Worm (Caenorhabditis elegans) whole organism, L2 larva: ENCODE data around the gene metl-18.

Source experiments
- C34F6.9 ChIP-seq: fragments of 150-350 bp; optimal IDR thresholded peaks from 2 replicates; lab custom pipeline; 2014; ENCODE audit warnings: missing biosample characterization, missing genetic modification characterization
- F13H6.1 ChIP-seq: sonication (generic microtip); optimal IDR thresholded peaks from 2 replicates; lab custom pipeline; 2016; ENCODE audit warnings: missing genetic modification characterization, missing compliant biosample characterization
- R02D3.7 ChIP-seq: fragments of 150-350 bp; optimal IDR thresholded peaks from 2 replicates; lab custom pipeline; 2014; ENCODE audit warnings: missing biosample characterization, missing genetic modification characterization
- Y55F3AM.14 ChIP-seq: fragments of 200-800 bp; sonication (Bioruptor generic); optimal IDR thresholded peaks from 2 replicates; lab custom pipeline; 2018; ENCODE audit warnings: mild to moderate bottlenecking, missing genetic modification characterization, missing compliant biosample characterization
- ZK546.5 ChIP-seq: sonication (generic microtip); optimal IDR thresholded peaks from 2 replicates; lab custom pipeline; 2017; ENCODE audit warnings: missing biosample characterization, missing genetic modification characterization
- alr-1 ChIP-seq: fragments of 150-350 bp; optimal IDR thresholded peaks from 2 replicates; lab custom pipeline; 2014; ENCODE audit warnings: missing biosample characterization, missing genetic modification characterization
- aly-2 ChIP-seq: fragments of 150-350 bp; optimal IDR thresholded peaks from 2 replicates; lab custom pipeline; 2014; ENCODE audit warnings: missing biosample characterization, missing genetic modification characterization
- ama-1 ChIP-seq: fragments of 150-350 bp; optimal IDR thresholded peaks from 2 replicates; lab custom pipeline; 2018; ENCODE audit warnings: inconsistent platforms
- blmp-1 ChIP-seq: sonication (generic microtip); optimal IDR thresholded peaks from 2 replicates; lab custom pipeline; 2017; ENCODE audit warnings: missing genetic modification characterization, mild to moderate bottlenecking, missing compliant biosample characterization, antibody characterized with exemption, moderate library complexity; ENCODE audit not compliant: insufficient read depth
- ceh-16 ChIP-seq: fragments of 150-350 bp; optimal IDR thresholded peaks from 2 replicates; lab custom pipeline; 2014; ENCODE audit warnings: missing biosample characterization, missing genetic modification characterization
- ceh-82 ChIP-seq: fragments of 150-350 bp; optimal IDR thresholded peaks from 2 replicates; lab custom pipeline; 2014; ENCODE audit warnings: missing biosample characterization, missing genetic modification characterization
- crh-2 ChIP-seq: sonication (generic microtip); optimal IDR thresholded peaks from 2 replicates; lab custom pipeline; 2017; ENCODE audit warnings: missing biosample characterization, missing genetic modification characterization
- dmd-4 ChIP-seq: sonication (generic microtip); optimal IDR thresholded peaks from 2 replicates; lab custom pipeline; 2017; ENCODE audit warnings: missing biosample characterization, missing genetic modification characterization
- egl-27 ChIP-seq: sonication (generic microtip); optimal IDR thresholded peaks from 3 replicates; lab custom pipeline; 2017; ENCODE audit warnings: missing biosample characterization, missing genetic modification reagents, missing genetic modification characterization
- elt-1 ChIP-seq: fragments of 150-350 bp; optimal IDR thresholded peaks from 2 replicates; lab custom pipeline; 2014; ENCODE audit warnings: missing biosample characterization, missing genetic modification characterization
- elt-3 ChIP-seq: sonication (generic microtip); optimal IDR thresholded peaks from 2 replicates; lab custom pipeline; 2017; ENCODE audit warnings: missing biosample characterization, missing genetic modification characterization
- fos-1 ChIP-seq: fragments of 150-350 bp; optimal IDR thresholded peaks from 2 replicates; lab custom pipeline; 2014; ENCODE audit warnings: missing biosample characterization, missing genetic modification characterization
- gmeb-1 ChIP-seq: fragments of 150-350 bp; optimal IDR thresholded peaks from 2 replicates; lab custom pipeline; 2014; ENCODE audit warnings: missing biosample characterization, missing genetic modification characterization
- lin-11 ChIP-seq: fragments of 150-350 bp; sonication (generic microtip); optimal IDR thresholded peaks from 2 replicates; lab custom pipeline; 2014; ENCODE audit warnings: missing biosample characterization, missing genetic modification characterization, inconsistent platforms, mixed read lengths
- lin-13 ChIP-seq: fragments of 150-350 bp; optimal IDR thresholded peaks from 2 replicates; lab custom pipeline; 2014; ENCODE audit warnings: missing biosample characterization, missing genetic modification reagents, missing genetic modification characterization
- lin-39 ChIP-seq: fragments of 150-350 bp; optimal IDR thresholded peaks from 2 replicates; lab custom pipeline; 2014; ENCODE audit warnings: missing biosample characterization, missing genetic modification reagents, missing genetic modification characterization
- lsy-2 ChIP-seq, 2 experiments: fragments of 150-350 bp in 1 of 2; sonication (generic microtip) in 1 of 2; optimal IDR thresholded peaks; 2 replicates each; lab custom pipeline; 2014 to 2017; ENCODE audit warnings: missing biosample characterization in 2 of 2, missing genetic modification characterization in 2 of 2
- mab-5 ChIP-seq: fragments of 150-350 bp; optimal IDR thresholded peaks from 2 replicates; lab custom pipeline; 2014; ENCODE audit warnings: missing biosample characterization, missing genetic modification characterization
- mbf-1 ChIP-seq: sonication (generic microtip); optimal IDR thresholded peaks from 2 replicates; lab custom pipeline; 2017; ENCODE audit warnings: missing biosample characterization, missing genetic modification characterization
- mdl-1 ChIP-seq, 2 experiments: fragments of 150-350 bp in 1 of 2; sonication (generic microtip) in 1 of 2; optimal IDR thresholded peaks; 2 replicates each; lab custom pipeline; 2017; ENCODE audit warnings: missing biosample characterization in 2 of 2, missing genetic modification characterization in 2 of 2
- nhr-10 ChIP-seq: sonication (generic microtip); optimal IDR thresholded peaks from 2 replicates; lab custom pipeline; 2017; ENCODE audit warnings: missing biosample characterization, missing genetic modification characterization
- nhr-11 ChIP-seq: fragments of 150-350 bp; optimal IDR thresholded peaks from 2 replicates; lab custom pipeline; 2014; ENCODE audit warnings: missing biosample characterization, missing genetic modification characterization
- nhr-12 ChIP-seq: fragments of 150-350 bp; optimal IDR thresholded peaks from 2 replicates; lab custom pipeline; 2014; ENCODE audit warnings: missing biosample characterization, missing genetic modification characterization
- nhr-129 ChIP-seq: fragments of 150-350 bp; optimal IDR thresholded peaks from 2 replicates; lab custom pipeline; 2014; ENCODE audit warnings: missing biosample characterization, missing genetic modification characterization
- nhr-21 ChIP-seq: fragments of 150-350 bp; optimal IDR thresholded peaks from 2 replicates; lab custom pipeline; 2014; ENCODE audit warnings: missing biosample characterization, missing genetic modification characterization
- nhr-23 ChIP-seq: fragments of 150-350 bp; optimal IDR thresholded peaks from 2 replicates; lab custom pipeline; 2014; ENCODE audit warnings: missing biosample characterization, missing genetic modification reagents, missing genetic modification characterization
- nhr-237 ChIP-seq: fragments of 150-350 bp; optimal IDR thresholded peaks from 2 replicates; lab custom pipeline; 2014; ENCODE audit warnings: missing biosample characterization, missing genetic modification characterization
- nhr-25 ChIP-seq: fragments of 150-350 bp; sonication (generic microtip); optimal IDR thresholded peaks from 3 replicates; lab custom pipeline; 2014; ENCODE audit warnings: missing biosample characterization, missing genetic modification characterization
- nhr-6 ChIP-seq: fragments of 150-350 bp; optimal IDR thresholded peaks from 2 replicates; lab custom pipeline; 2014; ENCODE audit warnings: missing biosample characterization, missing genetic modification characterization
- nhr-77 ChIP-seq: fragments of 150-350 bp; optimal IDR thresholded peaks from 2 replicates; lab custom pipeline; 2014; ENCODE audit warnings: missing biosample characterization, missing genetic modification characterization
- peb-1 ChIP-seq: fragments of 150-350 bp; optimal IDR thresholded peaks from 2 replicates; lab custom pipeline; 2014; ENCODE audit warnings: missing biosample characterization, missing genetic modification characterization
- sem-4 ChIP-seq: fragments of 150-350 bp; optimal IDR thresholded peaks from 2 replicates; lab custom pipeline; 2014; ENCODE audit warnings: missing biosample characterization, missing genetic modification reagents, missing genetic modification characterization
- skn-1 ChIP-seq: sonication (generic microtip); optimal IDR thresholded peaks from 2 replicates; lab custom pipeline; 2017; ENCODE audit warnings: missing biosample characterization, missing genetic modification characterization
- sma-3 ChIP-seq: sonication (generic microtip); optimal IDR thresholded peaks from 2 replicates; lab custom pipeline; 2016; ENCODE audit warnings: missing genetic modification reagents, missing genetic modification characterization, missing compliant biosample characterization
- sma-9 ChIP-seq, 2 experiments: fragments of 150-350 bp in 1 of 2; sonication (generic microtip) in 1 of 2; optimal IDR thresholded peaks; 2 replicates each; lab custom pipeline; 2014 to 2016; ENCODE audit warnings: missing genetic modification characterization in 2 of 2, mild to moderate bottlenecking in 1 of 2, missing biosample characterization in 1 of 2, missing compliant biosample characterization in 1 of 2, missing genetic modification reagents in 1 of 2, moderate library complexity in 1 of 2
- snpc-4 ChIP-seq: fragments of 150-350 bp; optimal IDR thresholded peaks from 2 replicates; lab custom pipeline; 2014; ENCODE audit warnings: missing biosample characterization, missing genetic modification characterization
- unc-39 ChIP-seq: fragments of 150-350 bp; optimal IDR thresholded peaks from 2 replicates; lab custom pipeline; 2014; ENCODE audit warnings: missing biosample characterization, missing genetic modification characterization
- unc-55 ChIP-seq: fragments of 150-350 bp; sonication (generic microtip); optimal IDR thresholded peaks from 3 replicates; lab custom pipeline; 2014; ENCODE audit warnings: missing biosample characterization, missing genetic modification reagents, missing genetic modification characterization
- zag-1 ChIP-seq: fragments of 150-350 bp; optimal IDR thresholded peaks from 2 replicates; lab custom pipeline; 2014; ENCODE audit warnings: missing biosample characterization, missing genetic modification characterization
- ztf-1 ChIP-seq: fragments of 200-800 bp; sonication (Bioruptor generic); conservative IDR thresholded peaks from 2 replicates; pipeline ENCODE4 v1.3.6; 2022; ENCODE audit warnings: missing genetic modification characterization, missing compliant biosample characterization
- ztf-11 ChIP-seq: sonication (generic microtip); optimal IDR thresholded peaks from 2 replicates; lab custom pipeline; 2017; ENCODE audit warnings: missing biosample characterization, missing genetic modification characterization
- ztf-4 ChIP-seq: fragments of 150-350 bp; optimal IDR thresholded peaks from 2 replicates; lab custom pipeline; 2014; ENCODE audit warnings: missing biosample characterization, missing genetic modification characterization

metl-18 gene

DNA sequence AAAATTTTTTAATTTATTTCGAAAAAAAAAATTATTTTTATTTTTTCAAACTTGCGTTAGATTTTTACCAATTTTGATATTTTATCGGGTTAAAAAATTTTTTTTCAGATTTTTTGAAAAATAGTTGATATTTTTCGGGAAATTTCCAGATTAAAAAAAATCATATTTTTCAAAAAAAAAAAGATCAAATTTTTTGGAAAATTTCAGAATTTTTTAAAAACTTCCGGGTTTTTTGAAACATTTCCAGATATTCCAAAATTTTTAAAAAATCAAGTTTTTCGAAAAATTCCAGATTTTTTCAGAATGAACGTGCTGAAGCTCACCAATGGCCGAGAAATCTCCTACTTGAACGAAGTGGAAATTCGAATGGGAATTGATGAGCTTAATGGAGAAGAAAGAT, at the start of gene metl-18:
metl-18 (plus strand) TSS at position 301 of the 400 bp plus-strand sequence.
- TF ChIP-seq ZK546.5 (tag; lab: Kevin White, UChicago) (no peak), zag-1 (tag; lab: Kevin White, UChicago) (no peak), sem-4 (no peak), unc-39 (tag; lab: Kevin White, UChicago) (no peak), nhr-129 (tag; lab: Kevin White, UChicago) (no peak), elt-3 (tag; lab: Kevin White, UChicago) (no peak), C34F6.9 (tag; lab: Kevin White, UChicago) (no peak), sma-3 (GFP tag; lab: Kevin White, UChicago) (no peak), lin-11 (tag; lab: Kevin White, UChicago) (no peak), mab-5 (tag; lab: Kevin White, UChicago) (no peak), ama-1 (lab: Kevin White, UChicago) (no peak), aly-2 (tag; lab: Kevin White, UChicago) (no peak), nhr-10 (tag; lab: Kevin White, UChicago) (no peak), nhr-21 (tag; lab: Kevin White, UChicago) (no peak)

DNA sequence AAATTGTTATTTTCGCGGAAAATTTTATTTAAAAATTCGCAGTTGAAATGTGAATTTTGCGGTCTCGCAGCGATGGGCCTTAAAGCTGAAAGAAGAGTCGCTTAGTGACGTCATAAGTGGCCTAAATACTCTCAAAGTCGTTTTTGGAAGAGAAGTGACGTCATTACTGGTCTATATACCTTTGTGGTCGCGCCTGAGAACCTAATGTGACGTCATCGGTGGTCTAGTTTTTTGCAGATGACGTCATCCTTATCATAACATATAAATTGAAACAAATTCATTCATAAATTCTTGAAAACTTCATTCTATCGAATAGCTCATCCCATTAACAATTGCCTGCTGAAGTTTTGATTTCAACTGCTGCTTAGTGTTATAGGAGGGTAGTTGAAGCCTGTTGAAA, 48.4 kb upstream of the metl-18 start:
- TF ChIP-seq alr-1 (tag; lab: Kevin White, UChicago) (no peak), nhr-129 (tag; lab: Kevin White, UChicago) (no peak), lsy-2 (tag; optimal IDR thresholded peaks at IDR 0.05; lab: Kevin White, UChicago) (no peak), nhr-21 (tag; lab: Kevin White, UChicago) (no peak), mdl-1 (tag; optimal IDR thresholded peaks at IDR 0.05; lab: Kevin White, UChicago) (no peak), ztf-1 (no peak), elt-1 (tag; lab: Kevin White, UChicago) (no peak), lin-39 (tag; lab: Kevin White, UChicago) (no peak), mbf-1 (tag; lab: Kevin White, UChicago) (no peak), nhr-12 (tag; lab: Kevin White, UChicago) (no peak), ZK546.5 (tag; lab: Kevin White, UChicago) (no peak), nhr-77 (tag; lab: Kevin White, UChicago) (no peak)

DNA sequence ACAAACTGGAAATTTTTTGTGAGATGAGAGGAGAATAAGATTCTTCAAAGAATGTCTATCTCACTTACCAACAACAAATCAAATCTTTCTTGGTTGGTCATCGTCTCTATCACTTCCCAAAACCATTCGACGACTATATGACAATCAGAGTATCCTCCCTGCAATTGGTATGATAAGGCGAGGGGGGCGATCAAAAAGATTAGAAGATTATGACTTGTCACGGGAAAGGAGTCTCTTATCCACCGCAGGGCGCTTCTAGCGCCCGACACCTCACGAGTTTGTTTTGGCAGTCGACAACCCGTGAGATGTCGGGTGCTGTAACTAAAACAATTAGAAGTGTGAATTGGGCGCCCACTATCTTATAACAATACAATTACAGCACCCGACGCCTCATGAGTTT, 47.8 kb upstream of the metl-18 start:
- TF ChIP-seq ama-1 (lab: Kevin White, UChicago) (no peak), F13H6.1 (tag; lab: Kevin White, UChicago) (no peak), ceh-82 (tag; lab: Kevin White, UChicago) (no peak), sma-9 (GFP tag; optimal IDR thresholded peaks at IDR 0.05; lab: Kevin White, UChicago) (peak; percentile 37), sma-9 (tag; optimal IDR thresholded peaks at IDR 0.05; lab: Kevin White, UChicago) (no peak), sma-3 (GFP tag; lab: Kevin White, UChicago) (peak; percentile 46), gmeb-1 (peak; percentile 16), elt-1 (tag; lab: Kevin White, UChicago) (no peak), snpc-4 (tag; lab: Kevin White, UChicago) (peak; percentile 91), nhr-21 (tag; lab: Kevin White, UChicago) (peak; percentile 42), nhr-237 (tag; lab: Kevin White, UChicago) (no peak), mbf-1 (tag; lab: Kevin White, UChicago) (no peak), zag-1 (tag; lab: Kevin White, UChicago) (no peak), ztf-4 (tag; lab: Kevin White, UChicago) (no peak), unc-39 (tag; lab: Kevin White, UChicago) (no peak), R02D3.7 (no peak), peb-1 (tag; lab: Kevin White, UChicago) (no peak), egl-27 (tag; lab: Kevin White, UChicago) (no peak), Y55F3AM.14 (GFP tag; lab: Kevin White, UChicago) (no peak), aly-2 (tag; lab: Kevin White, UChicago) (no peak), unc-55 (GFP tag; lab: Kevin White, UChicago) (no peak), skn-1 (tag; lab: Kevin White, UChicago) (no peak), nhr-25 (tag; lab: Kevin White, UChicago) (no peak), lin-39 (tag; lab: Kevin White, UChicago) (no peak), elt-3 (tag; lab: Kevin White, UChicago) (no peak), ztf-11 (tag; lab: Kevin White, UChicago) (no peak), blmp-1 (tag; lab: Kevin White, UChicago) (peak; percentile 24), nhr-129 (tag; lab: Kevin White, UChicago) (no peak), fos-1 (tag; lab: Kevin White, UChicago) (no peak), nhr-23 (tag; lab: Kevin White, UChicago) (no peak), mab-5 (tag; lab: Kevin White, UChicago) (no peak), C34F6.9 (tag; lab: Kevin White, UChicago) (no peak), lin-11 (tag; lab: Kevin White, UChicago) (no peak), nhr-11 (no peak), nhr-6 (tag; lab: Kevin White, UChicago) (no peak), nhr-12 (tag; lab: Kevin White, UChicago) (no peak), lsy-2 (tag; optimal IDR thresholded peaks at IDR 0.05; lab: Kevin White, UChicago) (no peak), nhr-10 (tag; lab: Kevin White, UChicago) (no peak), dmd-4 (tag; lab: Kevin White, UChicago) (no peak), alr-1 (tag; lab: Kevin White, UChicago) (no peak), lin-13 (GFP tag; lab: Kevin White, UChicago) (peak; percentile 48), ztf-1 (no peak), sem-4 (no peak), ceh-16 (tag; lab: Kevin White, UChicago) (no peak), crh-2 (tag; lab: Kevin White, UChicago) (no peak)
